Worm (Caenorhabditis elegans): ENCODE data around the gene sru-31.

ce11 chrV:9811154-9811553 is 5.3 kb upstream of the sru-31 start, which contains the start of gene sru-29:
- TF ChIP-seq tbx-11 (GFP tag; IDR thresholded peaks at IDR 0.05) (no peak), ama-1 (optimal IDR thresholded peaks at IDR 0.05) (no peak), scrt-1 (GFP tag; IDR thresholded peaks at IDR 0.05) (no peak), aly-1 (tag; optimal IDR thresholded peaks at IDR 0.05) (no peak), tbx-37 (GFP tag; conservative IDR thresholded peaks at IDR 0.05) (no peak), ceh-13 (GFP tag; optimal IDR thresholded peaks at IDR 0.05) (no peak)
